Fruit fly (Drosophila melanogaster): Measurements from ENCODE around the gene Cyp9f3.

DNA sequence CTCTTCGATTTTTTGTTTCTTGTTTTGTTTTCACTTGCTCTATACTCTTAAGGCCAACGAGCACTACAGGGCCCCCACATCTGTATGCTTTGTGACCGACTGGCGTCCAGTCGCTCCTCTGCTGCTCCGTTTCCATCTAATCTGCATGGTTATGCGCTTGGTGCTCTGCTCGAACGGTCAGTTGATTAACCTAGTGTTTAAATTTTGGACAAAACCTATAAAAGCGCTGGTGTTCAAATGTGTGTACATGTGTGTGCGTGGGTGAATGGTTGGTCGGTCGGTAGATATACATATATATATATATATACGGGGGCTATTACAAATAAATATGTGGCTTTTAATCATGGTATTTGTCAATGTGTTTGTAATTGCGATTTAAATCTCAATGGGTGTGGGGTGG lies 25.3 kb upstream of the Cyp9f3 start:
- TF ChIP-seq corto (GFP tag; optimal IDR thresholded peaks at IDR 0.05) (no peak), CG11247 (GFP tag; IDR thresholded peaks at IDR 0.05) (no peak), CG12155 (GFP tag; optimal IDR thresholded peaks at IDR 0.05) (no peak), prd (optimal IDR thresholded peaks at IDR 0.05) (no peak), prd (GFP tag; IDR thresholded peaks at IDR 0.05) (no peak), yki (optimal IDR thresholded peaks at IDR 0.05) (no peak), CG12104 (GFP tag; optimal IDR thresholded peaks at IDR 0.05) (no peak), btn (GFP tag; optimal IDR thresholded peaks at IDR 0.05) (no peak), Meics (GFP tag; optimal IDR thresholded peaks at IDR 0.05) (no peak), Rfx (GFP tag; IDR thresholded peaks at IDR 0.05) (no peak), ken (GFP tag; IDR thresholded peaks at IDR 0.05) (no peak), esg (GFP tag; conservative IDR thresholded peaks at IDR 0.05) (no peak)

All from whole organism, embryonic.